Fruit fly (Drosophila melanogaster) whole organism, adult: ENCODE results near the gene gw.

Source experiments
- cnc ChIP-seq, 2 experiments: fragments of >200 bp; optimal IDR thresholded peaks; 2 replicates each; lab custom pipeline; 2017
- toe ChIP-seq: fragments of 200-800 bp; sonication (Bioruptor generic); optimal IDR thresholded peaks from 2 replicates; lab custom pipeline; 2016; ENCODE audit warnings: missing biosample characterization, missing genetic modification characterization

dm6 chr4:709730-710129 lies 49.3 kb upstream of the gw start:
- TF ChIP-seq cnc (optimal IDR thresholded peaks at IDR 0.05; lab: Kevin White, UChicago), result no peak
- no peak for TF ChIP-seq toe
